Worm (Caenorhabditis elegans): ENCODE results near the gene srbc-17.

Gene srbc-17

DNA sequence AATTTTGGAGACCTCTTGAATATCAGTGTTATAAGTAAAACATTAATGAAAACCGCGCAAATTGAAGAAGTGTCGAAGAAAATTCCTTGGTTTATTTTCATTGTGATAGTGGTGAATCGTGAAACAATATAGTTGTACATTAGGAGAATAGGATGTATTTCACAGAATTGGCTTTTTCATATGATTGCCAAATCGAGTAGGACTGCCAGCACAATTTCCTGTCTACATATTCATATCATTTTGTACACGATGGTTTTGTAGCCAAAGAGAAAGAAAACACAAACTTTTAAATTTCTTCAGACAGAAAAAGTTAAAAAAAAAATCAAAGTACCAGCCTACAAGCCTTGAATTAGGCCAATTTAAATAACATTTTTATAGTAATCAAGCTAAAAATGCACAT is 13.8 kb upstream of the srbc-17 start, which contains the start of gene str-255:
TSS of gene str-255 (minus strand) at position 101 of the 400 bp plus-strand sequence.
- TF ChIP-seq jun-1 (tag; optimal IDR thresholded peaks at IDR 0.05) (no peak), lsy-2 (tag; optimal IDR thresholded peaks at IDR 0.05) (no peak), fos-1 (tag; optimal IDR thresholded peaks at IDR 0.05) (no peak), nhr-237 (tag; optimal IDR thresholded peaks at IDR 0.05) (no peak), ces-1 (GFP tag; optimal IDR thresholded peaks at IDR 0.05) (no peak), lin-39 (tag; optimal IDR thresholded peaks at IDR 0.05) (no peak), nhr-71 (tag; optimal IDR thresholded peaks at IDR 0.05) (no peak), aha-1 (tag; optimal IDR thresholded peaks at IDR 0.05) (no peak), elt-3 (tag; optimal IDR thresholded peaks at IDR 0.05) (no peak), nhr-28 (tag; optimal IDR thresholded peaks at IDR 0.05) (no peak), isw-1 (GFP tag; IDR thresholded peaks at IDR 0.05) (no peak), fkh-4 (tag; optimal IDR thresholded peaks at IDR 0.05; ENCODE audit: borderline replicate concordance) (no peak), elt-2 (tag; optimal IDR thresholded peaks at IDR 0.05) (no peak)

DNA sequence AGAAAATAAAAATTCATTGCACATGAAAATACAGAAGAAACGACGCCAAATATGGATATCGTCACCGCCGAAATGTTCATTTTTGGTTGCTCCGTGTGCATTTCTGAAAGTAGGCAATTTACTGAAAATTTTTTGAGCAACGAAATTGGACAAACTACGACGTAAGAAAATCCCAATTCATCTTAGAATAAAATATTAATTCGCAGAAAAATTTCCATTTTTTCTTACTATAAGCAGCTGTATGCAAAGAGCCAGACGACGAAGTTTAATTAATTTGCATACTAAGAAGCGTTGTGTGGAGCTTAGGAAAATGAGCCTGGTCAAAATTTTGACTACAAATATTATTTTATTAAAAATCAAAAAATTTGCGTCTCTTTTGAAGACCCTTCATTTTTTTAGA is 10.8 kb upstream of the srbc-17 start, which contains the start of gene srbc-19:
TSS of gene srbc-19 (minus strand) at position 101 of the 400 bp plus-strand sequence.
- TF ChIP-seq efl-3 (GFP tag; optimal IDR thresholded peaks at IDR 0.05) (no peak), hpl-2 (GFP tag; optimal IDR thresholded peaks at IDR 0.05) (no peak), nhr-20 (tag; optimal IDR thresholded peaks at IDR 0.05) (no peak), nhr-19 (GFP tag; conservative IDR thresholded peaks at IDR 0.05) (no peak), mef-2 (tag; optimal IDR thresholded peaks at IDR 0.05) (no peak), mab-9 (GFP tag; IDR thresholded peaks at IDR 0.05) (no peak), blmp-1 (tag; optimal IDR thresholded peaks at IDR 0.05) (no peak), unc-130 (tag; optimal IDR thresholded peaks at IDR 0.05) (no peak), zag-1 (tag; optimal IDR thresholded peaks at IDR 0.05) (no peak), fos-1 (tag; optimal IDR thresholded peaks at IDR 0.05) (no peak), nhr-71 (tag; optimal IDR thresholded peaks at IDR 0.05) (no peak), ets-5 (GFP tag; IDR thresholded peaks at IDR 0.05) (no peak)

DNA sequence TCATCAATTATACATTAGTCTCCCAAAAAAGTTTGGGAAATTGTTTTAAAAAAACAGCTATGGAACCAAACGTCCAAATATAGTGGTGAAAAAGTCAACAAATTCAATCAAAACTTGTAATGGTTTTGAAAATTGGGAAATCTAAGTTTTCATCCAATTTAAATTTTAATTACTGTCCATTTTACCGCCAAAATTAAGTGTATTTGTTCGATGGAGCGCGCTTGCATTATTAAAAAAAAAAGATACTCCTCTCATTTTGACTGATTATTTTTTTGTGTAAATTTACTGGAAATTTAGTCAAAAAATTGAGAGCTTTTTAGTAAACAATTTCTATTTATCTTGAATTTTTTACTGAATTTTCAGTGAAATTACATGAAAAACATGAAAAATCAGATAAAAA is 3.0 kb upstream of the srbc-17 start:
- TF ChIP-seq efl-1 (optimal IDR thresholded peaks at IDR 0.05) (no peak), efl-1 (GFP tag; optimal IDR thresholded peaks at IDR 0.05 in 1 of 2) (peak; percentile 19 to 92), egl-13 (tag; optimal IDR thresholded peaks at IDR 0.05) (no peak), lin-15B (tag; optimal IDR thresholded peaks at IDR 0.05) (no peak)

DNA sequence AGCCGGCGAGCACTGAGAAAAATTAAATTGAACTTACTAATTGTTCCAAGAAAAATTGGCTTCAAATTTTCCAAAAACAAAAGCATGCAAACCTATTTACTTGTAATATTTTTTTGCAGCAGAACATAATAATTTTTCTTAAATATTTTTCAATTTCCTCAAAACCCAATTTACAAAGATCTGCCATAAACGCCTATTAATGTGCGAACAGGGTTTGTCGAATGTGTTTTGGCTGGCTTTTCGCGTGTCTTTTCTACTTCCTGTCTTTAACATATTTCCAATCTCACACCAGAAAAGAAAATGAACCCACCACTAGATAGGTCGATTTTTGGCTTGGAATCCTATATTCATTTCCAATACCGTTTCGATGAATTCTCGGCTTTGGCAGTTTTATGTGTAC is 2.3 kb upstream of the srbc-17 start, which contains the start of gene C45H4.18:
TSS of gene C45H4.18 (plus strand) at position 301 of the 400 bp plus-strand sequence.
- no peak for TF ChIP-seq nhr-12 (tag; optimal IDR thresholded peaks at IDR 0.05)
- no peak for TF ChIP-seq fkh-4 (tag; optimal IDR thresholded peaks at IDR 0.05; ENCODE audit: borderline replicate concordance)
- no peak for TF ChIP-seq lin-39 (tag; optimal IDR thresholded peaks at IDR 0.05)
- no peak for TF ChIP-seq pax-3 (tag; optimal IDR thresholded peaks at IDR 0.05)
- no peak for TF ChIP-seq jun-1 (tag; optimal IDR thresholded peaks at IDR 0.05)
- no peak for TF ChIP-seq mef-2 (tag; optimal IDR thresholded peaks at IDR 0.05)

DNA sequence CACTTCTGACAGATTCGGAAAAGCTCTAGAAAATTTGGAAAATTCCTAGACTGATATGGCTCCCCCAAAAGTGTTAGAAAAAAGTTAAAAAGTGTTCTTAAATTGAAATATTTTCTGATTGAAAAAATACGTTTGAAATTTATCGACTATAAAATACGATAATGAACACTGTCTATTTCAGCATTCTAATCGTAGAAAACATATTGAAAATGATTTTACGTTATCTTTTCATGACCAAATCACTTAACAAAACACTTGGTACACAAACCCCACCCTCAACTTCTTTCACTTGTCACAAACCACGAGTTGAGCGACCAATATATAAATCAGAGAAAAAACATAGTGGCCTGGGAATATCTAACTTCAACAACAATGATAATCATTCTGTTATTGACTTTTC is 1.7 kb downstream of the srbc-17 start, which contains the start of gene cyp-33C1:
TSS of gene cyp-33C1 (plus strand) at position 301 of the 400 bp plus-strand sequence.
- no peak for TF ChIP-seq grh-1 (GFP tag; IDR thresholded peaks at IDR 0.05)
- TF ChIP-seq mdl-1 (tag; optimal IDR thresholded peaks at IDR 0.05): no peak
- no peak for TF ChIP-seq unc-62 (GFP tag; optimal IDR thresholded peaks at IDR 0.05)
- no peak for TF ChIP-seq efl-3 (GFP tag; optimal IDR thresholded peaks at IDR 0.05)
- no peak for TF ChIP-seq aha-1 (tag; optimal IDR thresholded peaks at IDR 0.05)

DNA sequence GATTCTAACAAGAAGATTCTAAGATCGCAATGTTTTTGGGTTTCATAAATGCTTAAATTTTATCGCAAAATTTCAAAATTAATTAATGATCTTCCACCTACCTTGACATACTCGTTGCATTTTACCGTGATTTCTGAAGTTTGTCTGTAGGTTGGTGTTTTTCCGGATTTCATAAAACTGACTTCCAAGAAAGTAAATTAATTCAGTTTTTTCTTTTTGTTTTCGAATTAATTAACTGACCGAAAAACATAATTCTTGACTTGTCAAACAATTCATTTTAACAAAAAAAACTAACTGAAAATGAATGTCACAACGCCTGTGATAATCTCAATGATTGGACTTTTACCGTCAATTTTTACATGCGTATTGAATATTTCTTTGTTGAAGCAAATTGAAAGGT is 4.2 kb downstream of the srbc-17 start, which contains the start of gene srbc-16:
TSS of gene srbc-16 (plus strand) at position 301 of the 400 bp plus-strand sequence.
- TF ChIP-seq lin-39 (tag; optimal IDR thresholded peaks at IDR 0.05) (no peak), unc-98 (GFP tag; IDR thresholded peaks at IDR 0.05) (no peak), fkh-10 (GFP tag; optimal IDR thresholded peaks at IDR 0.05) (no peak), nhr-76 (tag; optimal IDR thresholded peaks at IDR 0.05) (no peak), pax-3 (tag; optimal IDR thresholded peaks at IDR 0.05) (no peak), elt-3 (tag; optimal IDR thresholded peaks at IDR 0.05) (no peak), swsn-7 (tag; optimal IDR thresholded peaks at IDR 0.05) (no peak), skn-1 (tag; optimal IDR thresholded peaks at IDR 0.05) (no peak), mdl-1 (tag; optimal IDR thresholded peaks at IDR 0.05) (no peak), sup-37 (GFP tag; optimal IDR thresholded peaks at IDR 0.05) (no peak), nhr-19 (GFP tag; conservative IDR thresholded peaks at IDR 0.05) (no peak), unc-62 (GFP tag; optimal IDR thresholded peaks at IDR 0.05) (no peak), egl-27 (tag; optimal IDR thresholded peaks at IDR 0.05) (no peak), nhr-77 (tag; optimal IDR thresholded peaks at IDR 0.05) (no peak), lin-14 (GFP tag; optimal IDR thresholded peaks at IDR 0.05) (no peak)

All from whole organism, L1 larva.